Worm (Caenorhabditis elegans): Measurements from ENCODE around the gene frm-10.

- TF ChIP-seq elt-4 (tag; optimal IDR thresholded peaks at IDR 0.05): no peak
- no peak for TF ChIP-seq nhr-11 (tag; optimal IDR thresholded peaks at IDR 0.05)
- TF ChIP-seq syd-9 (tag; optimal IDR thresholded peaks at IDR 0.05): no peak
- no peak for TF ChIP-seq ahr-1 (tag; optimal IDR thresholded peaks at IDR 0.05)
- no peak for TF ChIP-seq K02D7.2 (tag; optimal IDR thresholded peaks at IDR 0.05)
- TF ChIP-seq ceh-6 (GFP tag; optimal IDR thresholded peaks at IDR 0.05): no peak
- no peak for TF ChIP-seq zip-5 (tag; optimal IDR thresholded peaks at IDR 0.05)
- TF ChIP-seq ceh-48 (tag; optimal IDR thresholded peaks at IDR 0.05): no peak
- no peak for TF ChIP-seq fkh-10 (GFP tag; optimal IDR thresholded peaks at IDR 0.05)
- no peak for TF ChIP-seq ama-1 (optimal IDR thresholded peaks at IDR 0.05)
Measured at ce11 chrV:13428660-13429059, 34.3 kb upstream of the frm-10 start, which contains the start of gene srd-19.
